Worm (Caenorhabditis elegans) whole organism, early embryonic: ENCODE results near the gene C05D2.8.

Experiments used
- B0310.2 ChIP-seq: sonication (generic microtip); optimal IDR thresholded peaks from 2 replicates; lab custom pipeline; 2016; ENCODE audit warnings: mild to moderate bottlenecking, missing genetic modification characterization, missing compliant biosample characterization
- F13C5.2 ChIP-seq: sonication (generic microtip); optimal IDR thresholded peaks from 2 replicates; lab custom pipeline; 2017; ENCODE audit warnings: mild to moderate bottlenecking, missing genetic modification characterization, inconsistent platforms, missing compliant biosample characterization
- aly-1 ChIP-seq: sonication (generic microtip); optimal IDR thresholded peaks from 2 replicates; lab custom pipeline; 2016; ENCODE audit warnings: missing genetic modification characterization, missing compliant biosample characterization
- ama-1 ChIP-seq: fragments of 150-350 bp; optimal IDR thresholded peaks from 2 replicates; lab custom pipeline; 2014
- ceh-13 ChIP-seq: fragments of 200-800 bp; sonication (Bioruptor generic); optimal IDR thresholded peaks from 2 replicates; lab custom pipeline; 2018; ENCODE audit warnings: mild to moderate bottlenecking, missing genetic modification characterization, missing compliant biosample characterization
- ceh-36 ChIP-seq: sonication (generic microtip); optimal IDR thresholded peaks from 2 replicates; lab custom pipeline; 2016; ENCODE audit warnings: missing genetic modification characterization, inconsistent platforms, missing compliant biosample characterization
- ets-7 ChIP-seq: sonication (generic microtip); optimal IDR thresholded peaks from 2 replicates; lab custom pipeline; 2016; ENCODE audit warnings: missing genotype, missing genetic modification characterization, missing compliant biosample characterization
- flt-1 ChIP-seq: fragments of 200-800 bp; sonication (Bioruptor generic); IDR thresholded peaks from 2 replicates; pipeline ENCODE4 v1.3.6; 2022; ENCODE audit warnings: missing genetic modification characterization, missing compliant biosample characterization
- hmbx-1 ChIP-seq: sonication (generic microtip); optimal IDR thresholded peaks from 2 replicates; lab custom pipeline; 2016; ENCODE audit warnings: mild to moderate bottlenecking, missing genetic modification characterization, missing compliant biosample characterization
- hmg-4 ChIP-seq: fragments of 200-800 bp; sonication (Bioruptor generic); optimal IDR thresholded peaks from 2 replicates; lab custom pipeline; 2018; ENCODE audit warnings: mild to moderate bottlenecking, missing genetic modification characterization, missing compliant biosample characterization
- hnd-1 ChIP-seq: sonication (generic microtip); optimal IDR thresholded peaks from 2 replicates; lab custom pipeline; 2016; ENCODE audit warnings: missing genetic modification characterization, missing compliant biosample characterization
- pes-1 ChIP-seq: fragments of 200-800 bp; sonication (Bioruptor generic); IDR thresholded peaks from 2 replicates; pipeline ENCODE4 v1.3.6; 2022; ENCODE audit warnings: missing genetic modification reagents, missing genetic modification characterization, missing compliant biosample characterization
- scrt-1 ChIP-seq: fragments of 200-800 bp; sonication (Bioruptor generic); IDR thresholded peaks from 2 replicates; pipeline ENCODE4 v1.3.6; 2022; ENCODE audit warnings: missing genetic modification characterization, missing compliant biosample characterization
- sea-1 ChIP-seq: fragments of 200-800 bp; sonication (Bioruptor generic); conservative IDR thresholded peaks from 2 replicates; pipeline ENCODE4 v1.3.6; 2022; ENCODE audit warnings: missing genetic modification characterization, missing compliant biosample characterization
- tbx-11 ChIP-seq: fragments of 200-800 bp; sonication (Bioruptor generic); IDR thresholded peaks from 2 replicates; pipeline ENCODE4 v1.3.6; 2022; ENCODE audit warnings: missing genetic modification characterization, missing compliant biosample characterization
- tbx-37 ChIP-seq: fragments of 200-800 bp; sonication (Bioruptor generic); conservative IDR thresholded peaks from 2 replicates; pipeline ENCODE4 v1.3.6; 2022; ENCODE audit warnings: missing genetic modification reagents, missing genetic modification characterization, missing compliant biosample characterization
- tra-4 ChIP-seq: sonication (generic microtip); optimal IDR thresholded peaks from 2 replicates; lab custom pipeline; 2017; ENCODE audit warnings: missing genetic modification characterization, missing compliant biosample characterization

Gene C05D2.8

ce11 chrIII:5621236-5621635, 11.1 kb upstream of the C05D2.8 start:
- TF ChIP-seq hmg-4 (GFP tag; lab: Kevin White, UChicago) (peak; percentile 9), F13C5.2 (peak; percentile 8), aly-1 (tag; lab: Kevin White, UChicago) (no peak)

ce11 chrIII:5620186-5620585, 10.0 kb upstream of the C05D2.8 start:
- TF ChIP-seq F13C5.2, result no peak
- no peak for TF ChIP-seq aly-1 (tag; lab: Kevin White, UChicago)

ce11 chrIII:5615675-5616074, 5.5 kb upstream of the C05D2.8 start:
- TF ChIP-seq ama-1 (no peak), B0310.2 (tag; lab: Kevin White, UChicago) (no peak), ceh-13 (GFP tag; lab: Kevin White, UChicago) (no peak), tbx-11 (no peak), hnd-1 (tag; lab: Kevin White, UChicago) (no peak)

- TF ChIP-seq sea-1 (GFP tag; lab: Robert Waterston, UW) (no peak), tra-4 (tag; lab: Kevin White, UChicago) (no peak), B0310.2 (tag; lab: Kevin White, UChicago) (no peak), ets-7 (no peak), hmg-4 (GFP tag; lab: Kevin White, UChicago) (no peak), scrt-1 (GFP tag; lab: Robert Waterston, UW) (no peak), tbx-37 (GFP tag; lab: Robert Waterston, UW) (no peak), flt-1 (GFP tag; lab: Robert Waterston, UW) (no peak), ceh-13 (GFP tag; lab: Kevin White, UChicago) (no peak), tbx-11 (no peak), hmbx-1 (tag; lab: Kevin White, UChicago) (no peak), pes-1 (GFP tag; lab: Robert Waterston, UW) (no peak), F13C5.2 (no peak), hnd-1 (tag; lab: Kevin White, UChicago) (no peak)
Observed at ce11 chrIII:5614648-5615047, 4.5 kb upstream of the C05D2.8 start, which contains the start of gene basl-1. Gene basl-1 (plus strand): TSS chrIII:5614948.

ce11 chrIII:5611604-5612324, 1.6 kb upstream of the C05D2.8 start, which contains the start of gene bas-1:
Gene bas-1 (plus strand): TSS chrIII:5612274.
- no peak for TF ChIP-seq tbx-37 (GFP tag; lab: Robert Waterston, UW)
- no peak for TF ChIP-seq pes-1 (GFP tag; lab: Robert Waterston, UW)
- no peak for TF ChIP-seq ceh-13 (GFP tag; lab: Kevin White, UChicago)
- TF ChIP-seq ama-1, result no peak
- TF ChIP-seq aly-1 (tag; lab: Kevin White, UChicago), result no peak
- no peak for TF ChIP-seq flt-1 (GFP tag; lab: Robert Waterston, UW)
- TF ChIP-seq hmbx-1 (tag; lab: Kevin White, UChicago), result no peak
- TF ChIP-seq ets-7, result no peak
- no peak for TF ChIP-seq F13C5.2
- TF ChIP-seq ceh-36, result no peak
- no peak for TF ChIP-seq tbx-11

- TF ChIP-seq aly-1 (tag; lab: Kevin White, UChicago) (no peak), flt-1 (GFP tag; lab: Robert Waterston, UW) (no peak), tra-4 (tag; lab: Kevin White, UChicago) (no peak), ama-1 (no peak), tbx-11 (no peak), tbx-37 (GFP tag; lab: Robert Waterston, UW) (no peak)
Observed at ce11 chrIII:5604080-5604479, 6.1 kb downstream of the C05D2.8 start, which contains the start of gene xnd-1. Gene xnd-1 (plus strand): TSS chrIII:5604460.

ce11 chrIII:5603439-5603986, 6.6 kb downstream of the C05D2.8 start, which contains the start of gene madf-11:
Gene madf-11 (minus strand): TSS chrIII:5603489.
- TF ChIP-seq F13C5.2 (peak; percentile 6), flt-1 (GFP tag; lab: Robert Waterston, UW) (no peak), hmg-4 (GFP tag; lab: Kevin White, UChicago) (peak; percentile 68), ets-7 (peak; percentile 1), tbx-37 (GFP tag; lab: Robert Waterston, UW) (0 out of 2 replicates have a peak, but pooled peaks have one; percentile 33), scrt-1 (GFP tag; lab: Robert Waterston, UW) (no peak)

- TF ChIP-seq sea-1 (GFP tag; lab: Robert Waterston, UW) (peak; percentile 97), ceh-13 (GFP tag; lab: Kevin White, UChicago) (peak; percentile 91), hmbx-1 (tag; lab: Kevin White, UChicago) (peak; percentile 91), flt-1 (GFP tag; lab: Robert Waterston, UW) (peak; percentile 98), aly-1 (tag; lab: Kevin White, UChicago) (peak; percentile 99), ama-1 (no peak), pes-1 (GFP tag; lab: Robert Waterston, UW) (peak; percentile 97), tra-4 (tag; lab: Kevin White, UChicago) (peak; percentile 94), B0310.2 (tag; lab: Kevin White, UChicago) (peak; percentile 96), F13C5.2 (peak; percentile 97), tbx-11 (peak; percentile 96), hnd-1 (tag; lab: Kevin White, UChicago) (peak; percentile 86), hmg-4 (GFP tag; lab: Kevin White, UChicago) (peak; percentile 99), scrt-1 (GFP tag; lab: Robert Waterston, UW) (peak; percentile 98), ceh-36 (peak; percentile 97), tbx-37 (GFP tag; lab: Robert Waterston, UW) (peak; percentile 96), ets-7 (peak; percentile 90)
Observed at ce11 chrIII:5601999-5602398, 8.1 kb downstream of the C05D2.8 start.
